Fruit fly (Drosophila melanogaster): Measurements from ENCODE around the gene CycE.
A peak's percentile ranks its signal among the peaks of the same experiment; 100 is the strongest.

CycE gene

DNA sequence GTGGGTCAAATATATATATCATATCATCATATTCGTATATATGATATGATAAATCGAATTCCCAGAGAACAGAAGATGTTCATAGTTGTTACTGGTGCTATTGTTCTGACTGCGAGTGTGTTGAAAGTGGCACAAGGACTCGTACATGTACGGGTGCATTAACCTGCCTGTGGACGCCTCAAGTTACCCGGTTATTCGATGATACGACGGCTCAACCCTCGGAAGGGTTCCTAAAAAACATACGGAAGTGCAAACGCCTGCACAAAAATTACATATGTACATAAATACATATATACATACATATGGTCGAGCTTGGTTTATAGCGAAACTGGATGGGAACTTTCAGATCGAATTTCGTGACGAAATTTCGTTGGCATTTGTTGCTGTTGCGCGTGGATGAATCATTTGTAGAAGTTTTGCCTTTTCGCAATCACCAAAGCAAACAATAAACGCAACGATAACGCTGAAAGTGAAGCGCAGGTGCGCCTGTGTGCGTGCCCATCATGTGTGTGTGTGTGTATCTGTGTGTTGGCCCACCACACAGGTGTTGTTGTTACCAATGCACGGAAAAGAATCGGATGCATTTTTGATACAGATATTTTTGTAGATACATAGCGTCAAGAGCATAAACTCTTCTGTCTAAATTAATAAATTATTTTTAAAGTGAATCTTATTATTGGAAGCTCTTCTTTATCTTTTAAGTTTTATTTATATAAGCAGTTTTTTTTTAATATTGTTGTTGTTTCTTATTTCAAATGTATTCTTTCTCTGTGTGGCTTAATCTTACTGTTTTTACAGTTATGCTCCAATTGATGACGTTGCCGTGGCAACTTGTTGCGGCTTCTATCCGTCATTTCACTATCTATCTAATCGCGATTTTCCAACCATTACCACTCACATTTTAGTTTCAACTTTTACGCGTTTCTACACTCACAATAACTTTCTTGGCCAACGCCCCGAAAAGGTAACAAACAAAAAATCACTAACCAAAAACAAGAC is 13.8 kb upstream of the CycE start:
- TF ChIP-seq usp (GFP tag; optimal IDR thresholded peaks at IDR 0.05): no peak
- no peak for TF ChIP-seq psq (optimal IDR thresholded peaks at IDR 0.05)
- no peak for TF ChIP-seq CG8478 (optimal IDR thresholded peaks at IDR 0.05)
- TF ChIP-seq Dll (optimal IDR thresholded peaks at IDR 0.05): no peak

dm6 chr2L:15760666-15761065 is 12.7 kb upstream of the CycE start:
- no peak for TF ChIP-seq psq (optimal IDR thresholded peaks at IDR 0.05)
- no peak for TF ChIP-seq usp (GFP tag; optimal IDR thresholded peaks at IDR 0.05)
- TF ChIP-seq EcR (GFP tag; optimal IDR thresholded peaks at IDR 0.05): no peak
- TF ChIP-seq pan (optimal IDR thresholded peaks at IDR 0.05): no peak
- TF ChIP-seq CG8478 (optimal IDR thresholded peaks at IDR 0.05): no peak
- no peak for TF ChIP-seq Dll (optimal IDR thresholded peaks at IDR 0.05)

DNA sequence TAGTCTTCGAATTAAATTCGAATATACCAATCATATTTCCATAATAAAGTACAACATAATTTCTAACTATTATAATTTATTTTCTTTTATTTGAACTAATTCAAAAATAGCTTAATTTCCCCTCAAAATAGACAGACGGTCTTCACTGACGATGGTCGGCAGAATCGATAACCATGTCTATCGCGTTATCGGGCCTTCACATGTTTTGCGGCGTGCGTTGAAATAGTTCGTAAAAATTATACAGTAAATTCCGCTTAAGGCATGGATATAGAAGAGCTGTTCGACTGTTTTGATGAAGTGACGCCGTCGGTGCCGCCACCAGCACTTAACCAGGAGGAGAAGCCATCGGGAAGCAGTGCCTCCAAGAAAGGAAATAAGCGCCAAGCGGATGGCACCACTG is 4.1 kb upstream of the CycE start, which contains the start of gene Mtr4:
Gene Mtr4, plus strand, starts transcription at position 168 of the 400 bp plus-strand sequence.
- TF ChIP-seq usp (GFP tag; optimal IDR thresholded peaks at IDR 0.05) (no peak), CG8478 (optimal IDR thresholded peaks at IDR 0.05) (no peak), pan (optimal IDR thresholded peaks at IDR 0.05) (no peak), psq (optimal IDR thresholded peaks at IDR 0.05) (no peak), Dll (optimal IDR thresholded peaks at IDR 0.05) (no peak), EcR (GFP tag; optimal IDR thresholded peaks at IDR 0.05) (no peak)

- TF ChIP-seq pan (optimal IDR thresholded peaks at IDR 0.05) (no peak), CG8478 (optimal IDR thresholded peaks at IDR 0.05) (no peak), psq (optimal IDR thresholded peaks at IDR 0.05) (no peak), Dll (optimal IDR thresholded peaks at IDR 0.05) (no peak), usp (GFP tag; optimal IDR thresholded peaks at IDR 0.05) (no peak), EcR (GFP tag; optimal IDR thresholded peaks at IDR 0.05) (no peak)
Observed at dm6 chr2L:15751259-15751555, 3.3 kb upstream of the CycE start.

dm6 chr2L:15750523-15751258 is 2.7 kb upstream of the CycE start, which contains the start of gene ND-B17:
Gene ND-B17 (minus strand): TSS chr2L:15751078.
- peak; percentile 44 for TF ChIP-seq pan (optimal IDR thresholded peaks at IDR 0.05)
- no peak for TF ChIP-seq Dll (optimal IDR thresholded peaks at IDR 0.05)

dm6 chr2L:15749313-15749712 is 1.4 kb upstream of the CycE start:
- TF ChIP-seq Dll (optimal IDR thresholded peaks at IDR 0.05) (no peak), CG8478 (optimal IDR thresholded peaks at IDR 0.05) (no peak), usp (GFP tag; optimal IDR thresholded peaks at IDR 0.05) (no peak), pan (optimal IDR thresholded peaks at IDR 0.05) (no peak), EcR (GFP tag; optimal IDR thresholded peaks at IDR 0.05) (no peak), psq (optimal IDR thresholded peaks at IDR 0.05) (no peak)

DNA sequence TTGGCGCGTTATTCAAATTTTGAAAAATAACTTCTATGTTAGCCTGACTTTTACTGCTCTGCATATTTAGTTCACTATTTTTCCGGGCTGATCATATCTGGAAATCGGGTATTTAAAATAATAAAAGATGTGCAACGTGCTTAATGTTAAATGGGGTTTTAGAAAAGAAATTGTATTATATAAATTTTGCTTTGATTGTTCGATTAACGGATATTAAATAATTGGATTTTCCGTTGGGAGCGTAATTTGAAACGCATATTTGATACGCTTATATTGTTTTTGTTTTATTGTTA is 257 bp upstream of the CycE start:
- no peak for TF ChIP-seq CG8478 (optimal IDR thresholded peaks at IDR 0.05)
- TF ChIP-seq psq (optimal IDR thresholded peaks at IDR 0.05): no peak
- TF ChIP-seq pan (optimal IDR thresholded peaks at IDR 0.05): no peak
- no peak for TF ChIP-seq EcR (GFP tag; optimal IDR thresholded peaks at IDR 0.05)
- no peak for TF ChIP-seq usp (GFP tag; optimal IDR thresholded peaks at IDR 0.05)
- no peak for TF ChIP-seq Dll (optimal IDR thresholded peaks at IDR 0.05)

dm6 chr2L:15746600-15747393 is 1.2 kb downstream of the CycE start:
- TF ChIP-seq psq (optimal IDR thresholded peaks at IDR 0.05) (no peak), CG8478 (optimal IDR thresholded peaks at IDR 0.05) (no peak), EcR (GFP tag; optimal IDR thresholded peaks at IDR 0.05) (no peak), Dll (optimal IDR thresholded peaks at IDR 0.05) (no peak), usp (GFP tag; optimal IDR thresholded peaks at IDR 0.05) (no peak), pan (optimal IDR thresholded peaks at IDR 0.05) (no peak)

dm6 chr2L:15745989-15746388 is 2.0 kb downstream of the CycE start:
- no peak for TF ChIP-seq Dll (optimal IDR thresholded peaks at IDR 0.05)

DNA sequence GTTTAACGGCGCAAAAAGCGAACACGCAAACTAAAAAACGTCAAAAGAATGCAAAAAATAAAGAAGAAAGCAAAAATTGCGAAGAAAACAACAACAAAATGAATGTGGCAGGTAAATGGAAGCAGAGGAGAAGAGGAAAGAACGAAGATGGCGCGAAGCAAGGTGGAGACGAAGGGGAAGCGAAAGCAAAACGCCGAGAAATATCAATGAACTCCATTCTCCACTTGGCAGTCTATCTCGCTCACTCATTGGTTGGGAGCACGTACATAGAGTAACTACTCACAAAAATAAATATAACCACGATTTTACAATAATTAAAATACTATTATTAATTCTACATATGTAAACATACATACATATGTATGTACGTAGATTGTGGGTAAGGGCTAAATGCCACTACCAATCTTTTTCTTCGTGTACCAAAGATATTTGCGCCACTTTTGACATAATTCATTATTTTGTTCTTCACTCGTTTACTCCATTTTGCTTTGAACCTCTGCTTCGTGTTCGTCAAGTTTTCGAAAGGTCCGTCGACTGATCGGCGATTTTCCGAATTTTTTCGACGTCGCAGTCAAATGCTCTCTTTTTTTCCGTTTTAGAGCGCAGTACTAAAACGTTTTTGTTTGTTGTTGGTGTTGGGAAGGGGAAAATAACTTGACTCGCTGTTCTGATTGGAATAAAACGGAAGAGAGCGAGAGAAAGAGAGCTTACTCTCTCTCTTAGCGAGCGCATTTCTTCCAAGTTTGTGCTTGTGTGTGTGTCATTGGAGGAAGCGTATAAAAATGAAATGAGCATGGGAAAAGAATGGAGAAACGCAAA is 2.7 kb downstream of the CycE start:
- TF ChIP-seq psq (optimal IDR thresholded peaks at IDR 0.05): no peak
- TF ChIP-seq usp (GFP tag; optimal IDR thresholded peaks at IDR 0.05): no peak
- peak in 1 of 2 experiments; percentile 16 for TF ChIP-seq EcR (GFP tag; optimal IDR thresholded peaks at IDR 0.05)

dm6 chr2L:15743578-15743977 is 4.4 kb downstream of the CycE start:
- TF ChIP-seq Dll (optimal IDR thresholded peaks at IDR 0.05) (no peak), pan (optimal IDR thresholded peaks at IDR 0.05) (peak; percentile 89)

DNA sequence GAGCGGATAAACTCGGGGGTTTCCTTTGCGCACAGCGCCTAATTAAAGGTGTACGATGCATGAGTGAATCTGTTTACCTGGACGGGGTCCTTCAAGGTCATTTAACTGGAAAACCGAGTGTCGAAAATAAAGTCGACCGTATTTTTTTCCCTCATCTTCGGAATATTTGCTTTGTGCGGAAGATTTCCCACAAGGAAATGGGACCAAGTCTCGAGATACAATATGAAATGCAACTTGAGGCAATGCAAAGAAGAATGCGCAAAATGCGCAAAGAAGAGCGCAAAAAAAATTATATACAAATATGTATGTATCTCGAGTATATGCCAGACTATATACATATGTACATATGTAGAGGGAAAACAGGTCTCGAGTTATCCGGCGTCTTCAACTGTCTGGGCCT is 5.0 kb downstream of the CycE start:
- TF ChIP-seq CG8478 (optimal IDR thresholded peaks at IDR 0.05): no peak
- no peak for TF ChIP-seq pan (optimal IDR thresholded peaks at IDR 0.05)

Data from whole organism.